Worm (Caenorhabditis elegans) whole organism, L1 larva: ENCODE data around the gene fbxb-9.
"Not testable (repeated sequence)": the region's sequence is repeated elsewhere in the genome, so short reads cannot be mapped to it uniquely, and the experiment has no call there.

Experiments
- ama-1 ChIP-seq: fragments of 150-350 bp; optimal IDR thresholded peaks from 2 replicates; lab custom pipeline; 2014
- efl-1 ChIP-seq, 4 experiments: fragments of 150-350 bp; optimal IDR thresholded peaks in 3 of 4; peaks in 1 of 4; 1 replicate in 1 of 4; 2 replicates in 3 of 4; lab custom pipeline; 2014; ENCODE audit warnings: missing biosample characterization in 2 of 4, missing genetic modification characterization in 2 of 4, missing genetic modification reagents in 2 of 4
- lsy-2 ChIP-seq, 2 experiments: fragments of 150-350 bp; optimal IDR thresholded peaks; 2 replicates each; lab custom pipeline; 2014; ENCODE audit warnings: missing biosample characterization in 2 of 2, missing genetic modification characterization in 2 of 2
- tlp-1 ChIP-seq: fragments of 150-350 bp; optimal IDR thresholded peaks from 2 replicates; lab custom pipeline; 2014; ENCODE audit warnings: missing biosample characterization, missing genetic modification characterization

DNA sequence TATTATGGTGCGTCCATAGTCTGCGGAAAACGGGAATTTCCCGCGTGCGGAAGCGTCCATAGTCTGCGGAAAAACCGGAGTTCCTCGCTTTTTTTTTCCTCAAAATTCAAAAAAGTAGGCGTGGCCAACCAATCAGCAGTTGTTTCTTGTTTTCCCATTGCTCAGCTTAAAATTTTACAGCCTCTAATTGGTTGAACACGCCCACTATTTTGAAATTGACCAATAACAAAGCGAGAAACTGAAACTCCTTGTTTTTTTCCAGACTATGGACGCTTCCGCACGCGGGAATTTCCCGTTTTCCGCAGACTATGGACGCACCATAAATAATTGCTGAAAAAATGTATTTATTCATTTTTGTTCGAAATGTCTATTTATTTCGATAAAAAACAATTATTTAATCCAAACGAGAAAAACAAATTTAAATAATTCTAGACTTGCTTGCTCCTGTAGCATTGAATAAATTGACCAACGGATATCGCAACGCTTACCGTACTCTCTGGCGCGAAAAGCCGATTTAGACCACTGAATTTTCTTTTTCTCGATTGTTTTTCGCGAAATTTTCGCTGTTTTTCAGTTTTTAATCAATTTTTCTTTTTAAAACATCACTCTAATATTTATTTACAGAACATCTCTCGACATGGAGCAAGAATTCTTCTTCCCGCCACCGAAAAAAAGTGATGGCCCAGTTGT, 7.8 kb downstream of the fbxb-9 start, which contains the start of gene C08F8.3:
- not testable (repeated sequence) for TF ChIP-seq efl-1 (optimal IDR thresholded peaks at IDR 0.05; lab: Kevin White, UChicago); efl-1 (GFP tag; optimal IDR thresholded peaks at IDR 0.05 in 1 of 2; lab: Kevin White, UChicago); lsy-2 (tag; optimal IDR thresholded peaks at IDR 0.05; lab: Kevin White, UChicago); tlp-1 (tag; lab: Kevin White, UChicago); ama-1 (lab: Kevin White, UChicago)
